Fruit fly (Drosophila melanogaster) whole organism: ENCODE measurements around the gene CG43072.

Source experiments
- CG8478 ChIP-seq: fragments of >200 bp; optimal IDR thresholded peaks from 2 replicates; lab custom pipeline; 2018; ENCODE audit warnings: inconsistent platforms
- Dll ChIP-seq: fragments of >200 bp; optimal IDR thresholded peaks from 2 replicates; lab custom pipeline; 2017
- EcR ChIP-seq, 2 experiments: fragments of >200 bp; optimal IDR thresholded peaks; 2 replicates each; lab custom pipeline; 2017; ENCODE audit warnings: missing biosample characterization in 2 of 2, missing genetic modification characterization in 2 of 2, missing genetic modification reagents in 2 of 2
- pan ChIP-seq: fragments of >200 bp; optimal IDR thresholded peaks from 2 replicates; lab custom pipeline; 2017
- psq ChIP-seq: fragments of >200 bp; optimal IDR thresholded peaks from 2 replicates; lab custom pipeline; 2017
- usp ChIP-seq: fragments of >200 bp; optimal IDR thresholded peaks from 2 replicates; lab custom pipeline; 2017; ENCODE audit warnings: missing biosample characterization, missing genetic modification characterization, mixed read lengths

DNA sequence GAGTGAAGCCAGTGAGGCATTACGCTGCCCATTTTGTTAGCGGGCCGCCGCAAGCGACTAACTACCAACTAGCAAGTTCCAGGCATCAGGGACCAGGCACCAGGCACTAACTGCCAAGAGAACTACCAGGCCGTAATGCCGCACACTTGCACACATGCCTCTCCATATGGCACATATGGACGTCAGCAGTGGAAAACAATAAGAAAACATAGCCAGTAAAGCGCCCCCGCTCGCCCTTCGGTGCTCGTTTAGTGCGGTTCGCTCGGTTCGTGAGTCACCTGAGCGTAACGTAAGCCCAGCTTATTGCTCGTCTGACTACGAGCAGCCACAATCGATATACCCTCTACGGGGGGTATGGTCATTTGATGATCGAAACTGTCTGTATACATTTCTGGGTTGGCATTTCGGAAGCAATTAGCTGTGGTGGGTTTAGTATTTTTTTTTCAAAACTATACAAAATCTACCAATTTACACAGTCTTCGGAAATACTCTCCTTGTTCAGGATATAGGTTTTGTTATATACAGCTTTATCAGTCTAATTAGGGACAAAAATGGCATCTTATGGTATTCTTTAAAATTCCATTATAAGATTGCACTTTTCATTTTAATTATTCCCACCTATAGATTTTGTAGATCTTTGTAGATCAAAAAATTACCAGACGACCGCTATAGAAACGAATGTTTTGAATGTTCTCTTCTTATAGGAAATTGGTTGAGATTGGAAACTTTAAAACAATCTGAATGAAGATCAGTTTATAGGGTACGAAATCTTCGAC lies 8.7 kb upstream of the CG43072 start:
- TF ChIP-seq psq (lab: Kevin White, UChicago) (no peak), pan (lab: Kevin White, UChicago) (peak; percentile 82), Dll (lab: Kevin White, UChicago) (no peak), usp (GFP tag; lab: Kevin White, UChicago) (no peak), EcR (GFP tag; optimal IDR thresholded peaks at IDR 0.05; lab: Kevin White, UChicago) (no peak), CG8478 (lab: Kevin White, UChicago) (no peak)
